Fruit fly (Drosophila melanogaster) whole organism, prepupa: ENCODE measurements around the gene org-1.
A peak's percentile ranks its signal among the peaks of the same experiment; 100 is the strongest.

ENCODE experiments used
- Blimp-1 ChIP-seq: fragments of 200-800 bp; sonication (Bioruptor generic); optimal IDR thresholded peaks from 3 replicates; lab custom pipeline; 2017; ENCODE audit warnings: missing biosample characterization, missing genetic modification characterization, mild to moderate bottlenecking, moderate library complexity, missing genetic modification reagents
- CG10631 ChIP-seq: fragments of 200-800 bp; sonication (Bioruptor generic); optimal IDR thresholded peaks from 2 replicates; lab custom pipeline; 2016; ENCODE audit warnings: missing biosample characterization, missing genetic modification characterization
- CG10669 ChIP-seq: fragments of 200-800 bp; sonication (Bioruptor generic); optimal IDR thresholded peaks from 3 replicates; lab custom pipeline; 2018; ENCODE audit warnings: missing biosample characterization, mild to moderate bottlenecking, missing genetic modification characterization, moderate library complexity
- CG11294 ChIP-seq: fragments of 200-800 bp; sonication (Bioruptor generic); IDR thresholded peaks from 2 replicates; pipeline ENCODE4 v1.3.6; 2022; ENCODE audit warnings: missing biosample characterization, missing genetic modification characterization
- CG11762 ChIP-seq: fragments of 200-800 bp; sonication (Bioruptor generic); optimal IDR thresholded peaks from 3 replicates; lab custom pipeline; 2016; ENCODE audit warnings: missing biosample characterization, missing genetic modification characterization; ENCODE audit not compliant: insufficient read depth
- CG11902 ChIP-seq: fragments of 200-800 bp; sonication (Bioruptor generic); optimal IDR thresholded peaks from 3 replicates; lab custom pipeline; 2016; ENCODE audit warnings: missing biosample characterization, missing genetic modification characterization
- CG15336 ChIP-seq: fragments of 200-800 bp; sonication (Bioruptor generic); IDR thresholded peaks from 2 replicates; pipeline ENCODE4 v1.3.6; 2022; ENCODE audit warnings: missing biosample characterization, missing genetic modification characterization
- CG1621 ChIP-seq: fragments of 200-800 bp; sonication (Bioruptor generic); optimal IDR thresholded peaks from 3 replicates; lab custom pipeline; 2018; ENCODE audit warnings: missing biosample characterization, mild to moderate bottlenecking, missing genetic modification characterization
- CG16779 ChIP-seq: fragments of 200-800 bp; sonication (Bioruptor generic); optimal IDR thresholded peaks from 3 replicates; lab custom pipeline; 2017; ENCODE audit warnings: missing biosample characterization, mild to moderate bottlenecking, missing genetic modification characterization
- CG32006 ChIP-seq: fragments of 200-800 bp; sonication (Bioruptor generic); optimal IDR thresholded peaks from 3 replicates; lab custom pipeline; 2017; ENCODE audit warnings: missing biosample characterization, mild to moderate bottlenecking, missing genetic modification characterization
- CG3919 ChIP-seq: fragments of 200-800 bp; sonication (Bioruptor generic); optimal IDR thresholded peaks from 3 replicates; lab custom pipeline; 2016; ENCODE audit warnings: missing biosample characterization, missing genetic modification characterization
- CG4318 ChIP-seq: fragments of 200-800 bp; sonication (Bioruptor generic); optimal IDR thresholded peaks from 3 replicates; lab custom pipeline; 2017; ENCODE audit warnings: missing biosample characterization, mild to moderate bottlenecking, missing genetic modification characterization
- CG6792 ChIP-seq: fragments of 200-800 bp; sonication (Bioruptor generic); optimal IDR thresholded peaks from 3 replicates; lab custom pipeline; 2016; ENCODE audit warnings: missing biosample characterization, missing genetic modification characterization
- CG6808 ChIP-seq: fragments of 200-800 bp; sonication (Bioruptor generic); optimal IDR thresholded peaks from 3 replicates; lab custom pipeline; 2017; ENCODE audit warnings: missing biosample characterization, missing genetic modification characterization, mild to moderate bottlenecking, moderate library complexity, missing genetic modification reagents
- CG6854 ChIP-seq: fragments of 200-800 bp; sonication (Bioruptor generic); optimal IDR thresholded peaks from 2 replicates; lab custom pipeline; 2017; ENCODE audit warnings: missing biosample characterization, mild to moderate bottlenecking, missing genetic modification characterization
- CG8319 ChIP-seq: fragments of 200-800 bp; sonication (Bioruptor generic); optimal IDR thresholded peaks from 3 replicates; lab custom pipeline; 2016; ENCODE audit warnings: missing biosample characterization, missing genetic modification characterization
- Eip75B ChIP-seq: fragments of 200-800 bp; sonication (Bioruptor generic); optimal IDR thresholded peaks from 3 replicates; lab custom pipeline; 2016; ENCODE audit warnings: missing biosample characterization, missing genetic modification characterization
- Eip78C ChIP-seq: fragments of 200-800 bp; sonication (Bioruptor generic); peaks from one replicate; lab custom pipeline; 2016; ENCODE audit warnings: missing biosample characterization, missing genetic modification characterization
- Eip93F ChIP-seq: fragments of 200-800 bp; sonication (Bioruptor generic); optimal IDR thresholded peaks from 2 replicates; lab custom pipeline; 2016; ENCODE audit warnings: missing biosample characterization, mild to moderate bottlenecking, missing genetic modification characterization
- Ets96B ChIP-seq: fragments of 200-800 bp; optimal IDR thresholded peaks from 2 replicates; lab custom pipeline; 2019; ENCODE audit warnings: missing biosample characterization, mild to moderate bottlenecking, missing genetic modification characterization, moderate library complexity
- Gug ChIP-seq: fragments of 200-800 bp; sonication (Bioruptor generic); IDR thresholded peaks from 2 replicates; pipeline ENCODE4 v1.3.6; 2022; ENCODE audit warnings: missing biosample characterization, missing genetic modification characterization
- Hr38 ChIP-seq: sonication (Bioruptor generic); optimal IDR thresholded peaks from 2 replicates; lab custom pipeline; 2016; ENCODE audit warnings: missing biosample characterization, missing genetic modification characterization
- Hr4 ChIP-seq: fragments of 200-800 bp; sonication (Bioruptor generic); optimal IDR thresholded peaks from 3 replicates; lab custom pipeline; 2016; ENCODE audit warnings: missing biosample characterization, missing genetic modification characterization
- Lpt ChIP-seq: fragments of 200-800 bp; sonication (Bioruptor generic); optimal IDR thresholded peaks from 3 replicates; lab custom pipeline; 2016; ENCODE audit warnings: missing biosample characterization, missing genetic modification characterization
- Met ChIP-seq: fragments of 200-800 bp; sonication (Bioruptor generic); optimal IDR thresholded peaks from 3 replicates; lab custom pipeline; 2016; ENCODE audit warnings: missing biosample characterization, missing genetic modification characterization
- OdsH ChIP-seq: fragments of 200-800 bp; sonication (Bioruptor generic); optimal IDR thresholded peaks from 3 replicates; lab custom pipeline; 2016; ENCODE audit warnings: missing biosample characterization, missing genetic modification characterization
- Smox ChIP-seq: fragments of 200-800 bp; sonication (Bioruptor generic); optimal IDR thresholded peaks from 3 replicates; lab custom pipeline; 2016; ENCODE audit warnings: missing biosample characterization, missing genetic modification characterization
- Sox102F ChIP-seq: fragments of 200-800 bp; sonication (Bioruptor generic); optimal IDR thresholded peaks from 2 replicates; lab custom pipeline; 2016; ENCODE audit warnings: missing biosample characterization, mild to moderate bottlenecking, missing genetic modification characterization
- Sox14 ChIP-seq: fragments of 200-800 bp; sonication (Bioruptor generic); optimal IDR thresholded peaks from 3 replicates; lab custom pipeline; 2016; ENCODE audit warnings: missing biosample characterization, missing genetic modification characterization
- achi ChIP-seq: fragments of 200-800 bp; sonication (Bioruptor generic); optimal IDR thresholded peaks from 3 replicates; lab custom pipeline; 2016; ENCODE audit warnings: missing biosample characterization, missing genetic modification characterization
- acj6 ChIP-seq: fragments of 200-800 bp; sonication (Bioruptor generic); optimal IDR thresholded peaks from 3 replicates; lab custom pipeline; 2016; ENCODE audit warnings: missing biosample characterization, missing genetic modification characterization
- cyc ChIP-seq: fragments of 200-800 bp; sonication (Bioruptor generic); optimal IDR thresholded peaks from 3 replicates; lab custom pipeline; 2016; ENCODE audit warnings: missing biosample characterization, missing genetic modification characterization
- eg ChIP-seq: fragments of 200-800 bp; sonication (Bioruptor generic); IDR thresholded peaks from 3 replicates; pipeline ENCODE4 v1.3.6; 2022; ENCODE audit warnings: missing biosample characterization, missing genetic modification characterization
- esn ChIP-seq: fragments of 200-800 bp; sonication (Bioruptor generic); optimal IDR thresholded peaks from 2 replicates; lab custom pipeline; 2016; ENCODE audit warnings: missing biosample characterization, mild to moderate bottlenecking, missing genetic modification characterization, moderate library complexity
- fd59A ChIP-seq: fragments of 200-800 bp; sonication (Bioruptor generic); optimal IDR thresholded peaks from 2 replicates; lab custom pipeline; 2017; ENCODE audit warnings: missing biosample characterization, mild to moderate bottlenecking, missing genetic modification characterization, missing genetic modification reagents
- lz ChIP-seq: fragments of 200-800 bp; sonication (Bioruptor generic); optimal IDR thresholded peaks from 3 replicates; lab custom pipeline; 2016; ENCODE audit warnings: missing biosample characterization, missing genetic modification characterization
- net ChIP-seq: fragments of 200-800 bp; sonication (Bioruptor generic); optimal IDR thresholded peaks from 3 replicates; lab custom pipeline; 2016; ENCODE audit warnings: missing biosample characterization, missing genetic modification characterization
- pdm3 ChIP-seq: fragments of 200-800 bp; sonication (Bioruptor generic); optimal IDR thresholded peaks from 3 replicates; lab custom pipeline; 2016; ENCODE audit warnings: missing biosample characterization, missing genetic modification characterization
- spab ChIP-seq: fragments of 200-800 bp; sonication (Bioruptor generic); optimal IDR thresholded peaks from 2 replicates; lab custom pipeline; 2017; ENCODE audit warnings: missing biosample characterization, mild to moderate bottlenecking, missing genetic modification characterization, missing genetic modification reagents
- ss ChIP-seq, 2 experiments: fragments of 200-800 bp; sonication (Bioruptor generic); optimal IDR thresholded peaks; 2 replicates in 1 of 2; 3 replicates in 1 of 2; lab custom pipeline; 2017 to 2018; ENCODE audit warnings: mild to moderate bottlenecking in 2 of 2, missing biosample characterization in 2 of 2, missing genetic modification characterization in 2 of 2, moderate library complexity in 1 of 2
- topi ChIP-seq: fragments of 200-800 bp; sonication (Bioruptor generic); optimal IDR thresholded peaks from 3 replicates; lab custom pipeline; 2016; ENCODE audit warnings: missing biosample characterization, missing genetic modification characterization
- vri ChIP-seq: fragments of 200-800 bp; sonication (Bioruptor generic); optimal IDR thresholded peaks from 3 replicates; lab custom pipeline; 2016; ENCODE audit warnings: missing biosample characterization, mild to moderate bottlenecking, missing genetic modification characterization

The org-1 gene

dm6 chrX:8433709-8434108 lies 21.2 kb downstream of the org-1 start, which contains the start of gene CG32712:
TSS of gene CG32712 (minus strand) at chrX:8433809.
- TF ChIP-seq CG11902, result no peak
- TF ChIP-seq eg (GFP tag; lab: Robert Waterston, UW), result no peak
- no peak for TF ChIP-seq Gug
- TF ChIP-seq CG1621 (tag; lab: Kevin White, UChicago), result no peak
- TF ChIP-seq Blimp-1, result no peak
- TF ChIP-seq vri (GFP tag; lab: Kevin White, UChicago), result no peak
- no peak for TF ChIP-seq Hr4 (GFP tag; lab: Kevin White, UChicago)

dm6 chrX:8422643-8423042 lies 32.2 kb downstream of the org-1 start:
- TF ChIP-seq Blimp-1 (no peak), Lpt (GFP tag; lab: Kevin White, UChicago) (no peak), achi (GFP tag; lab: Kevin White, UChicago) (peak; percentile 35), Ets96B (tag; lab: Kevin White, UChicago) (no peak), CG4318 (GFP tag; lab: Kevin White, UChicago) (no peak), CG11294 (GFP tag; lab: Robert Waterston, UW) (no peak), CG16779 (tag; lab: Kevin White, UChicago) (no peak)
- TF ChIP-seq, all 60 proteins: peak for 1

dm6 chrX:8421449-8421795 lies 33.4 kb downstream of the org-1 start:
- TF ChIP-seq esn (GFP tag; lab: Kevin White, UChicago), result no peak
- no peak for TF ChIP-seq CG16779 (tag; lab: Kevin White, UChicago)
- no peak for TF ChIP-seq Sox102F (GFP tag; lab: Kevin White, UChicago)
- TF ChIP-seq CG8319 (GFP tag; lab: Kevin White, UChicago), result no peak
- no peak for TF ChIP-seq Ets96B (tag; lab: Kevin White, UChicago)
- no peak for TF ChIP-seq CG4318 (GFP tag; lab: Kevin White, UChicago)
- TF ChIP-seq Eip93F (GFP tag; lab: Kevin White, UChicago), result no peak
- TF ChIP-seq Hr38 (GFP tag; lab: Kevin White, UChicago), result no peak
- TF ChIP-seq CG6808 (GFP tag; lab: Kevin White, UChicago), result no peak
- no peak for TF ChIP-seq net

dm6 chrX:8420772-8421448 lies 34.0 kb downstream of the org-1 start:
- peak; percentile 47 for TF ChIP-seq Eip75B (GFP tag; lab: Kevin White, UChicago)
- TF ChIP-seq Lpt (GFP tag; lab: Kevin White, UChicago), result peak; percentile 50
- TF ChIP-seq CG6854 (GFP tag; lab: Kevin White, UChicago), result peak; percentile 65
- TF ChIP-seq OdsH, result peak; percentile 16
- no peak for TF ChIP-seq CG10631 (GFP tag; lab: Kevin White, UChicago)
- TF ChIP-seq achi (GFP tag; lab: Kevin White, UChicago), result peak; percentile 91
- TF ChIP-seq Gug, result no peak; the same call in 1 of the 2 replicates
- no peak for TF ChIP-seq CG8319 (GFP tag; lab: Kevin White, UChicago)
- TF ChIP-seq Ets96B (tag; lab: Kevin White, UChicago), result peak; percentile 60
- peak; percentile 67 for TF ChIP-seq Sox14 (GFP tag; lab: Kevin White, UChicago)
- TF ChIP-seq CG16779 (tag; lab: Kevin White, UChicago), result peak; percentile 67
- no peak for TF ChIP-seq acj6 (GFP tag; lab: Kevin White, UChicago)
- TF ChIP-seq Met (GFP tag; lab: Kevin White, UChicago), result no peak
- TF ChIP-seq net, result peak; percentile 61
- TF ChIP-seq spab (GFP tag; lab: Kevin White, UChicago), result no peak
- TF ChIP-seq CG10669, result peak; percentile 97
- no peak for TF ChIP-seq lz (GFP tag; lab: Kevin White, UChicago)
- TF ChIP-seq pdm3 (GFP tag; lab: Kevin White, UChicago), result no peak
- peak; percentile 63 for TF ChIP-seq esn (GFP tag; lab: Kevin White, UChicago)
- no peak for TF ChIP-seq CG11902
- TF ChIP-seq Hr38 (GFP tag; lab: Kevin White, UChicago), result no peak
- no peak for TF ChIP-seq Hr4 (GFP tag; lab: Kevin White, UChicago)
- TF ChIP-seq Smox (GFP tag; lab: Kevin White, UChicago), result no peak
- no peak for TF ChIP-seq CG11762
- no peak for TF ChIP-seq CG32006 (GFP tag; lab: Kevin White, UChicago)
- TF ChIP-seq Eip78C (GFP tag; lab: Kevin White, UChicago), result peak; percentile 82
- TF ChIP-seq vri (GFP tag; lab: Kevin White, UChicago), result peak; percentile 52
- peak; percentile 41 for TF ChIP-seq cyc (GFP tag; lab: Kevin White, UChicago)
- peak; percentile 37 for TF ChIP-seq topi (GFP tag; lab: Kevin White, UChicago)
- no peak for TF ChIP-seq CG3919 (GFP tag; lab: Kevin White, UChicago)
- peak; percentile 83 to 93 for TF ChIP-seq ss (GFP tag; optimal IDR thresholded peaks at IDR 0.05; lab: Kevin White, UChicago)
- no peak for TF ChIP-seq Sox102F (GFP tag; lab: Kevin White, UChicago)
- peak; percentile 83 for TF ChIP-seq CG15336 (GFP tag; lab: Robert Waterston, UW)
- TF ChIP-seq CG6792 (GFP tag; lab: Kevin White, UChicago), result no peak
- no peak for TF ChIP-seq fd59A
